Worm (Caenorhabditis elegans) whole organism, early embryonic: ENCODE data around the gene F36H9.4.
A peak's percentile ranks its signal among the peaks of the same experiment; 100 is the strongest.

Experiments
- B0310.2 ChIP-seq: sonication (generic microtip); optimal IDR thresholded peaks from 2 replicates; lab custom pipeline; 2016; ENCODE audit warnings: mild to moderate bottlenecking, missing genetic modification characterization, missing compliant biosample characterization
- F13C5.2 ChIP-seq: sonication (generic microtip); optimal IDR thresholded peaks from 2 replicates; lab custom pipeline; 2017; ENCODE audit warnings: mild to moderate bottlenecking, missing genetic modification characterization, inconsistent platforms, missing compliant biosample characterization
- aly-1 ChIP-seq: sonication (generic microtip); optimal IDR thresholded peaks from 2 replicates; lab custom pipeline; 2016; ENCODE audit warnings: missing genetic modification characterization, missing compliant biosample characterization
- ama-1 ChIP-seq: fragments of 150-350 bp; optimal IDR thresholded peaks from 2 replicates; lab custom pipeline; 2014
- ceh-36 ChIP-seq: sonication (generic microtip); optimal IDR thresholded peaks from 2 replicates; lab custom pipeline; 2016; ENCODE audit warnings: missing genetic modification characterization, inconsistent platforms, missing compliant biosample characterization
- ets-7 ChIP-seq: sonication (generic microtip); optimal IDR thresholded peaks from 2 replicates; lab custom pipeline; 2016; ENCODE audit warnings: missing genotype, missing genetic modification characterization, missing compliant biosample characterization
- flt-1 ChIP-seq: fragments of 200-800 bp; sonication (Bioruptor generic); IDR thresholded peaks from 2 replicates; pipeline ENCODE4 v1.3.6; 2022; ENCODE audit warnings: missing genetic modification characterization, missing compliant biosample characterization
- hmbx-1 ChIP-seq: sonication (generic microtip); optimal IDR thresholded peaks from 2 replicates; lab custom pipeline; 2016; ENCODE audit warnings: mild to moderate bottlenecking, missing genetic modification characterization, missing compliant biosample characterization
- hnd-1 ChIP-seq: sonication (generic microtip); optimal IDR thresholded peaks from 2 replicates; lab custom pipeline; 2016; ENCODE audit warnings: missing genetic modification characterization, missing compliant biosample characterization
- pes-1 ChIP-seq: fragments of 200-800 bp; sonication (Bioruptor generic); IDR thresholded peaks from 2 replicates; pipeline ENCODE4 v1.3.6; 2022; ENCODE audit warnings: missing genetic modification reagents, missing genetic modification characterization, missing compliant biosample characterization
- scrt-1 ChIP-seq: fragments of 200-800 bp; sonication (Bioruptor generic); IDR thresholded peaks from 2 replicates; pipeline ENCODE4 v1.3.6; 2022; ENCODE audit warnings: missing genetic modification characterization, missing compliant biosample characterization
- sea-1 ChIP-seq: fragments of 200-800 bp; sonication (Bioruptor generic); conservative IDR thresholded peaks from 2 replicates; pipeline ENCODE4 v1.3.6; 2022; ENCODE audit warnings: missing genetic modification characterization, missing compliant biosample characterization
- tbx-37 ChIP-seq: fragments of 200-800 bp; sonication (Bioruptor generic); conservative IDR thresholded peaks from 2 replicates; pipeline ENCODE4 v1.3.6; 2022; ENCODE audit warnings: missing genetic modification reagents, missing genetic modification characterization, missing compliant biosample characterization

ce11 chrV:1805724-1806316 lies 26.8 kb upstream of the F36H9.4 start:
- no peak for TF ChIP-seq ama-1 (lab: Kevin White, UChicago)
- TF ChIP-seq hnd-1 (tag; lab: Kevin White, UChicago), result no peak
- no peak for TF ChIP-seq pes-1 (GFP tag; lab: Robert Waterston, UW)
- TF ChIP-seq flt-1, result no peak
- no peak for TF ChIP-seq F13C5.2 (tag; lab: Kevin White, UChicago)
- TF ChIP-seq scrt-1 (GFP tag; lab: Robert Waterston, UW), result no peak
- no peak for TF ChIP-seq ceh-36
- no peak for TF ChIP-seq aly-1
- 0 out of 2 replicates have a peak, but pooled peaks have one; percentile 16 for TF ChIP-seq sea-1
- TF ChIP-seq ets-7, result no peak
- TF ChIP-seq B0310.2 (tag; lab: Kevin White, UChicago), result no peak
- no peak for TF ChIP-seq hmbx-1 (tag; lab: Kevin White, UChicago)
- TF ChIP-seq tbx-37, result no peak
